Fruit fly (Drosophila melanogaster): ENCODE results near the gene CG4194.
A peak's percentile ranks its signal among the peaks of the same experiment; 100 is the strongest.

The CG4194 gene

DNA sequence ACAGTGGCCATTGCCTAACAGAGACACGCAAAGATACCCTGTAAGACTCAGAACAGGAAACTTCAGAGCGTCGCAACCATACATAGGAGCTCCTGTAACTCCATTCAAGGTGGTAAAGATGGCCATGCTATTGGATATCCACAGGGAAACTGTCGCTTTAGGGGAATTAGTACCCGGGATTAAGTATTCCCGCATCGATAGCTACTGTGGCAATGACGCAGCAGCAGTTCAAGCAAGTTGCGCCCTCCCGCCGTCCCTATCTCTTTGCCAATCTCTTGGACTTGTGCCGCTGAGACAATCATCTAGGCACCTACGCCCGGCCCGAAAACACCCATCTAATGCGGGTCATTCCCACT lies 2.3 kb downstream of the CG4194 start (continued):
- TF ChIP-seq CG9139 (GFP tag; optimal IDR thresholded peaks at IDR 0.05), result peak; percentile 20
- TF ChIP-seq Gug (GFP tag; IDR thresholded peaks at IDR 0.05), result peak; percentile 62
- TF ChIP-seq achi (GFP tag; optimal IDR thresholded peaks at IDR 0.05), result peak; percentile 35
- peak; percentile 22 for TF ChIP-seq Ets96B (tag; optimal IDR thresholded peaks at IDR 0.05)
- peak; percentile 58; the same call in 1 of the 3 replicates for TF ChIP-seq CG6163 (GFP tag; IDR thresholded peaks at IDR 0.05)
- TF ChIP-seq Hr38 (GFP tag; optimal IDR thresholded peaks at IDR 0.05), result no peak
- peak; percentile 2 for TF ChIP-seq lz (GFP tag; optimal IDR thresholded peaks at IDR 0.05)
- peak; percentile 74 for TF ChIP-seq CG32006 (GFP tag; optimal IDR thresholded peaks at IDR 0.05)
- TF ChIP-seq dsx (GFP tag; optimal IDR thresholded peaks at IDR 0.05; ENCODE audit: poor library complexity, severe bottlenecking), result no peak
- TF ChIP-seq CG4318 (GFP tag; optimal IDR thresholded peaks at IDR 0.05), result no peak
- peak; percentile 12 for TF ChIP-seq esn (GFP tag; optimal IDR thresholded peaks at IDR 0.05)

DNA sequence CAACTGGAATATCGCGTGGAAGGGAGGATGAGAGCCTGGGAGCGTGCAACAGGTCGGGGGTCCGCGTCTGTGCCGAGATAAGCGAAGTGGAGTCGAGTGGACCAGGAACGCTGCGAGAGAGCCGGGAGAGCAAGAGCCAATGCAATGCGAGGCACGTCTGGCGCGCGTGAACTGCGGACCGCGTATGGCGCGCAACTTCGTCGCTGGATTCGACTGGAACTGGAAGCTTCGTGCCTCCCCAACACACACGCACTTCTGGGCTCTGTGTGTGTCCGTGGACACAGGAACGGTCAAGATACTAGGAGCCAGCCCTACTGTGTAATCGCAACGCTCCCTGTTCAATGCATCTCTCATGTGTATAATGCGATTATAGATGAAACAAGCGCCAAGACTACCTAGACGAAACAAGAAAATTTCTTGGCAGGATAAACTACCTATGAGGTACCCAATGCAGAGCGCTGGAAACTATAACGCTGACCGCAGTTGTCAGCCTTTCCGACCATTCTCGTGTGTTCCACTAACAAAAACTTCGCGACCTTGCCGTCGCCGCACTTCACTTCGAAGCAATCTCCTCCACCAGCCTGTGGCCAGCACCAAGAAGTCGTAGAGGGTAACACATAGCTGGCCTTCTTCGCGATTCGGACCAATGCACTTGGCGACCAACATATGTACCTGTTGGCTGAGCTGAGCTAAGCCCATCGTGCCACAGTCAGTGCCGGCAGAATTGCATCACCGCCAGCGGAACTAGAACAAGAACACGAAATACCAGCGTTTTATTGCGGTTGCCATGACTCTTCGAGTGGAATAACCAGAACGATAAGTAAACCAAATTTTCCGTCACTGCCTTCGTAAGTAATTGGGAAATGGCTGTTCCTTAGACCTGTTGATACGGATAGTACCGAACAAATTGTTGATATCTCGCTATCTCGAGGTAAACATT lies 3.8 kb downstream of the CG4194 start, which contains the start of gene Rtca:
Rtca (plus strand) TSS at position 536 of the 940 bp plus-strand sequence.
- TF ChIP-seq CG3919 (GFP tag; optimal IDR thresholded peaks at IDR 0.05) (peak; percentile 88), CG16779 (tag; optimal IDR thresholded peaks at IDR 0.05) (peak; percentile 75), CG6792 (GFP tag; optimal IDR thresholded peaks at IDR 0.05) (peak; percentile 91), CG6276 (GFP tag; optimal IDR thresholded peaks at IDR 0.05) (peak; percentile 87), Sox15 (GFP tag; optimal IDR thresholded peaks at IDR 0.05) (peak; percentile 79), cyc (GFP tag; optimal IDR thresholded peaks at IDR 0.05) (peak; percentile 89), CG8632 (GFP tag; optimal IDR thresholded peaks at IDR 0.05) (peak; percentile 86), pdm3 (GFP tag; optimal IDR thresholded peaks at IDR 0.05) (peak; percentile 90), dac (GFP tag; optimal IDR thresholded peaks at IDR 0.05) (peak; percentile 76), CG11902 (GFP tag; optimal IDR thresholded peaks at IDR 0.05) (peak; percentile 84), spab (GFP tag; optimal IDR thresholded peaks at IDR 0.05) (peak; percentile 84), fd85E (GFP tag; optimal IDR thresholded peaks at IDR 0.05) (peak; percentile 89), CG9139 (GFP tag; optimal IDR thresholded peaks at IDR 0.05) (peak; percentile 82), CG7368 (GFP tag; optimal IDR thresholded peaks at IDR 0.05) (peak; percentile 90), acj6 (GFP tag; optimal IDR thresholded peaks at IDR 0.05) (peak; percentile 87), Eip78C (GFP tag) (peak; percentile 97), Hr4 (GFP tag; optimal IDR thresholded peaks at IDR 0.05) (peak; percentile 89), lz (GFP tag; optimal IDR thresholded peaks at IDR 0.05) (peak; percentile 89), CG1621 (tag; optimal IDR thresholded peaks at IDR 0.05) (peak; percentile 88), topi (GFP tag; optimal IDR thresholded peaks at IDR 0.05) (peak; percentile 91), net (GFP tag; optimal IDR thresholded peaks at IDR 0.05) (peak; percentile 90), Ets96B (tag; optimal IDR thresholded peaks at IDR 0.05) (peak; percentile 87), Smox (GFP tag; optimal IDR thresholded peaks at IDR 0.05) (peak; percentile 86), CG15336 (GFP tag; IDR thresholded peaks at IDR 0.05) (peak; percentile 86), CG6163 (GFP tag; IDR thresholded peaks at IDR 0.05) (peak; percentile 85), dsx (GFP tag; optimal IDR thresholded peaks at IDR 0.05; ENCODE audit: poor library complexity, severe bottlenecking) (peak; percentile 77), Lpt (GFP tag; optimal IDR thresholded peaks at IDR 0.05) (peak; percentile 84), CG31627 (GFP tag; optimal IDR thresholded peaks at IDR 0.05) (peak; percentile 90), CG8319 (GFP tag; optimal IDR thresholded peaks at IDR 0.05) (peak; percentile 83), svp (GFP tag) (peak; percentile 98), fd59A (GFP tag; optimal IDR thresholded peaks at IDR 0.05) (peak; percentile 87), salr (GFP tag; optimal IDR thresholded peaks at IDR 0.05) (peak; percentile 76 to 81), CG4318 (GFP tag; optimal IDR thresholded peaks at IDR 0.05) (no peak), Hr39 (GFP tag; optimal IDR thresholded peaks at IDR 0.05) (peak; percentile 88), achi (GFP tag; optimal IDR thresholded peaks at IDR 0.05) (peak; percentile 86), Blimp-1 (GFP tag; optimal IDR thresholded peaks at IDR 0.05) (peak; percentile 65), ss (GFP tag; optimal IDR thresholded peaks at IDR 0.05) (peak; percentile 85 to 88), CG11762 (GFP tag; optimal IDR thresholded peaks at IDR 0.05; ENCODE audit: insufficient read depth) (peak; percentile 86), CG32006 (GFP tag; optimal IDR thresholded peaks at IDR 0.05) (peak; percentile 93), CG10669 (GFP tag; optimal IDR thresholded peaks at IDR 0.05) (peak; percentile 86), CG8119 (GFP tag; IDR thresholded peaks at IDR 0.05) (peak; percentile 86), CG10631 (GFP tag; optimal IDR thresholded peaks at IDR 0.05) (peak; percentile 87), CG11294 (GFP tag; IDR thresholded peaks at IDR 0.05) (peak; percentile 75)

All from whole organism, prepupa.